Fruit fly (Drosophila melanogaster): ENCODE results near the gene CG11927.

The CG11927 gene

DNA sequence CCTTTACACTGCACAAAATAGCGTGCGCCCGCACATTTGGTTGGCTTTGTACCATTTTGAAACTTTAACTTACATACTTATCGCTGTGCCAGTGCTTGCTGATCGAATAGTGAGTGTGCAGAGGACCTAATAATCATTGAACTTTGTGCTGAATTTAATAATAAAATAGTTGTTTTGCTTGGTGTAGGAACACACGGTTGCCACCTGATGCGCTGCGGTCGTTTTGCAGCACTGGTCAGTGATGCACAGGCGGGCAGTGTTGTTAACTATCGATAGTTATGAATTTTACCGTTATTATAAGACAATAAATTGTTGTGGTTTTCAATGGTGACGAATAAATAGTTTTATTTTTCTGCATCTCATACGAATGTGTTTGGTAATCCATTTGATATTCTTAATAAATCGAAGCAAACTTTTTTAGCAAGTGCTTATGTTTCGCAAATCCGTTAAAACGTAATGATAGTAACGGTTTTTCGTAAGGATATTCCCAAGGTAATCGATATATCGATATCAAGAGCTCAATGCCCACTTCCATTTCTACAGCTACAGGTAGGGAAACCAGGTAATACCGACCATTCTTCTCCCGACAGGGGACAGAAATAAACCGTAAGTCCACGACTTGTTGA, 9.7 kb upstream of the CG11927 start, which contains the start of the genes tank and CG12194 (continued):
- TF ChIP-seq CG12219 (GFP tag; optimal IDR thresholded peaks at IDR 0.05), result peak; percentile 99
- peak; percentile 96 for TF ChIP-seq onecut (GFP tag; IDR thresholded peaks at IDR 0.05)
- TF ChIP-seq sd (tag; optimal IDR thresholded peaks at IDR 0.05), result peak; percentile 92
- peak; percentile 99 for TF ChIP-seq MESR4 (GFP tag; optimal IDR thresholded peaks at IDR 0.05)
- TF ChIP-seq dan (GFP tag; IDR thresholded peaks at IDR 0.05), result peak; percentile 97
- TF ChIP-seq CG4707 (GFP tag; optimal IDR thresholded peaks at IDR 0.05), result peak; percentile 96
- peak; percentile 94 for TF ChIP-seq CG6683 (GFP tag; optimal IDR thresholded peaks at IDR 0.05)
- TF ChIP-seq Hey (tag; optimal IDR thresholded peaks at IDR 0.05), result peak; percentile 85
- peak; percentile 98 for TF ChIP-seq CG1024 (GFP tag; IDR thresholded peaks at IDR 0.05)
- TF ChIP-seq CG31441 (GFP tag; IDR thresholded peaks at IDR 0.05), result peak; percentile 97
- peak; percentile 98 for TF ChIP-seq tap (tag; optimal IDR thresholded peaks at IDR 0.05)
- peak; percentile 99 for TF ChIP-seq CG10366 (GFP tag; IDR thresholded peaks at IDR 0.05)
- peak; percentile 91 for TF ChIP-seq CG31365 (tag; optimal IDR thresholded peaks at IDR 0.05)
- peak; percentile 98 for TF ChIP-seq Oaz (GFP tag; IDR thresholded peaks at IDR 0.05)
- peak; percentile 99 for TF ChIP-seq CG17612 (GFP tag; IDR thresholded peaks at IDR 0.05)
- TF ChIP-seq CG2202 (tag; optimal IDR thresholded peaks at IDR 0.05), result peak; percentile 98
- TF ChIP-seq ranshi (GFP tag; IDR thresholded peaks at IDR 0.05), result peak; percentile 99
- peak; percentile 88 for TF ChIP-seq Nf-YB (GFP tag; optimal IDR thresholded peaks at IDR 0.05)
- peak; percentile 84 for TF ChIP-seq knrl (GFP tag; IDR thresholded peaks at IDR 0.05; ENCODE audit: partially characterized antibody)
- peak; percentile 97 for TF ChIP-seq CG6854 (GFP tag; optimal IDR thresholded peaks at IDR 0.05)
- TF ChIP-seq kni (GFP tag; optimal IDR thresholded peaks at IDR 0.05), result peak; percentile 31
- peak; percentile 95 for TF ChIP-seq D19B (GFP tag; optimal IDR thresholded peaks at IDR 0.05)
- peak; percentile 82 for TF ChIP-seq CG16813 (GFP tag; IDR thresholded peaks at IDR 0.05; ENCODE audit: partially characterized antibody)
- peak; percentile 98 for TF ChIP-seq ro (GFP tag; IDR thresholded peaks at IDR 0.05)
- TF ChIP-seq vnd (GFP tag; IDR thresholded peaks at IDR 0.05; ENCODE audit: partially characterized antibody), result peak; percentile 71
- peak; percentile 100 for TF ChIP-seq az2 (GFP tag; optimal IDR thresholded peaks at IDR 0.05)
- TF ChIP-seq Abd-B (GFP tag; optimal IDR thresholded peaks at IDR 0.05), result peak; percentile 99
- no peak for TF ChIP-seq sc (optimal IDR thresholded peaks at IDR 0.05)
- TF ChIP-seq sc (GFP tag; optimal IDR thresholded peaks at IDR 0.05), result peak; percentile 99
- TF ChIP-seq nmo (GFP tag; optimal IDR thresholded peaks at IDR 0.05), result peak; percentile 99
- peak; percentile 100 for TF ChIP-seq CG32772 (GFP tag; IDR thresholded peaks at IDR 0.05)
- TF ChIP-seq CG18262 (tag; optimal IDR thresholded peaks at IDR 0.05), result peak; percentile 98
- TF ChIP-seq seq (GFP tag; IDR thresholded peaks at IDR 0.05), result peak; percentile 99
- TF ChIP-seq sisA (GFP tag; IDR thresholded peaks at IDR 0.05), result peak; percentile 100
- peak; percentile 98 for TF ChIP-seq CG12155 (GFP tag; optimal IDR thresholded peaks at IDR 0.05)
- peak; percentile 99 for TF ChIP-seq repo (GFP tag; optimal IDR thresholded peaks at IDR 0.05)
- peak; percentile 99 for TF ChIP-seq CG5245 (GFP tag; optimal IDR thresholded peaks at IDR 0.05)
- TF ChIP-seq D19A (tag; optimal IDR thresholded peaks at IDR 0.05), result peak; percentile 95
- TF ChIP-seq CG9609 (GFP tag; optimal IDR thresholded peaks at IDR 0.05), result peak; percentile 99
